Fruit fly (Drosophila melanogaster) whole organism, embryonic: Measurements from ENCODE around the gene AANATL3.
A peak's percentile ranks its signal among the peaks of the same experiment; 100 is the strongest.

ENCODE experiments used
- Asciz ChIP-seq: fragments of 200-800 bp; sonication (Bioruptor generic); optimal IDR thresholded peaks from 2 replicates; lab custom pipeline; 2017; ENCODE audit warnings: missing biosample characterization, mild to moderate bottlenecking, missing genetic modification characterization, missing genetic modification reagents
- CG11560 ChIP-seq: fragments of 200-800 bp; sonication (Bioruptor generic); IDR thresholded peaks from 3 replicates; pipeline ENCODE4 v1.3.6; 2022; ENCODE audit warnings: missing biosample characterization, missing genetic modification characterization
- CG12219 ChIP-seq: fragments of 200-800 bp; sonication (Bioruptor generic); optimal IDR thresholded peaks from 3 replicates; lab custom pipeline; 2018; ENCODE audit warnings: missing biosample characterization, mild to moderate bottlenecking, missing genetic modification characterization
- CG12236 ChIP-seq: fragments of 200-800 bp; sonication (Bioruptor generic); optimal IDR thresholded peaks from 2 replicates; lab custom pipeline; 2016; ENCODE audit warnings: missing biosample characterization, missing genetic modification characterization
- CG13624 ChIP-seq: fragments of 200-800 bp; sonication (Bioruptor generic); optimal IDR thresholded peaks from 2 replicates; lab custom pipeline; 2016; ENCODE audit warnings: missing biosample characterization, missing genetic modification characterization
- CG15011 ChIP-seq: fragments of 200-800 bp; sonication (Bioruptor generic); optimal IDR thresholded peaks from 3 replicates; lab custom pipeline; 2018; ENCODE audit warnings: missing biosample characterization, mild to moderate bottlenecking, missing genetic modification characterization
- CG16779 ChIP-seq: fragments of 200-800 bp; sonication (Bioruptor generic); IDR thresholded peaks from 2 replicates; pipeline ENCODE4 v1.3.6; 2022; ENCODE audit warnings: missing biosample characterization, missing genetic modification characterization
- CG17802 ChIP-seq: fragments of 200-800 bp; sonication (Bioruptor generic); optimal IDR thresholded peaks from 2 replicates; lab custom pipeline; 2018; ENCODE audit warnings: missing biosample characterization, mild to moderate bottlenecking, missing genetic modification characterization, moderate library complexity
- CG2199 ChIP-seq: fragments of 200-800 bp; sonication (Bioruptor generic); IDR thresholded peaks from 3 replicates; pipeline ENCODE4 v1.3.6; 2022; ENCODE audit warnings: missing biosample characterization, missing genetic modification characterization
- CG2889 ChIP-seq: fragments of 200-800 bp; sonication (Bioruptor generic); IDR thresholded peaks from 3 replicates; pipeline ENCODE4 v1.3.6; 2022; ENCODE audit warnings: missing biosample characterization, missing genetic modification characterization
- CG4328 ChIP-seq: fragments of 200-800 bp; sonication (Bioruptor generic); optimal IDR thresholded peaks from 3 replicates; lab custom pipeline; 2017; ENCODE audit warnings: missing biosample characterization, missing genetic modification reagents, missing genetic modification characterization
- CG6791 ChIP-seq: fragments of 200-800 bp; sonication (Bioruptor generic); IDR thresholded peaks from 3 replicates; pipeline ENCODE4 v1.3.6; 2022; ENCODE audit warnings: missing biosample characterization, missing genetic modification characterization; ENCODE audit not compliant: partially characterized antibody
- CG7839 ChIP-seq: fragments of 200-800 bp; sonication (Bioruptor generic); optimal IDR thresholded peaks from 3 replicates; lab custom pipeline; 2018; ENCODE audit warnings: missing biosample characterization, mild to moderate bottlenecking, missing genetic modification characterization, moderate library complexity
- CG8290 ChIP-seq, 3 experiments: fragments of 200-800 bp; sonication (Bioruptor generic); optimal IDR thresholded peaks; 2 replicates each; lab custom pipeline; 2016 to 2019; ENCODE audit warnings: missing biosample characterization in 3 of 3, missing genetic modification characterization in 3 of 3, mild to moderate bottlenecking in 2 of 3, moderate library complexity in 1 of 3
- CG8388 ChIP-seq: fragments of 200-800 bp; sonication (Bioruptor generic); optimal IDR thresholded peaks from 2 replicates; lab custom pipeline; 2019; ENCODE audit warnings: missing biosample characterization, mild to moderate bottlenecking, missing genetic modification characterization, moderate library complexity
- CG8478 ChIP-seq: fragments of >200 bp; optimal IDR thresholded peaks from 2 replicates; lab custom pipeline; 2018
- CG9817 ChIP-seq: fragments of 200-800 bp; sonication (Bioruptor generic); optimal IDR thresholded peaks from 2 replicates; lab custom pipeline; 2018; ENCODE audit warnings: missing biosample characterization, mild to moderate bottlenecking, missing genetic modification characterization, moderate library complexity
- CG9876 ChIP-seq: fragments of 200-800 bp; sonication (Bioruptor generic); optimal IDR thresholded peaks from 2 replicates; lab custom pipeline; 2016; ENCODE audit warnings: missing biosample characterization, missing genetic modification characterization
- Camta ChIP-seq: fragments of 200-800 bp; sonication (Bioruptor generic); optimal IDR thresholded peaks from 2 replicates; lab custom pipeline; 2016; ENCODE audit warnings: missing biosample characterization, missing genetic modification characterization
- Chrac-16 ChIP-seq: fragments of 200-800 bp; sonication (Bioruptor generic); optimal IDR thresholded peaks from 3 replicates; lab custom pipeline; 2016; ENCODE audit warnings: missing biosample characterization, missing genetic modification characterization
- CrebB ChIP-seq: fragments of 200-800 bp; sonication (Bioruptor generic); optimal IDR thresholded peaks from 3 replicates; lab custom pipeline; 2018; ENCODE audit warnings: missing biosample characterization, mild to moderate bottlenecking, missing genetic modification characterization
- Drgx ChIP-seq: fragments of 200-800 bp; sonication (Bioruptor generic); IDR thresholded peaks from 2 replicates; pipeline ENCODE4 v1.3.6; 2022; ENCODE audit warnings: missing biosample characterization, missing genetic modification characterization
- Fer1 ChIP-seq: fragments of 200-800 bp; sonication (Bioruptor generic); optimal IDR thresholded peaks from 2 replicates; lab custom pipeline; 2017; ENCODE audit warnings: missing biosample characterization, mild to moderate bottlenecking, missing genetic modification characterization
- HmgZ ChIP-seq: fragments of 200-800 bp; sonication (Bioruptor generic); optimal IDR thresholded peaks from 2 replicates; lab custom pipeline; 2018; ENCODE audit warnings: missing biosample characterization, mild to moderate bottlenecking, missing genetic modification characterization
- MBD-R2 ChIP-seq: fragments of 200-800 bp; sonication (Bioruptor generic); IDR thresholded peaks from 2 replicates; pipeline ENCODE4 v1.3.6; 2022; ENCODE audit warnings: missing biosample characterization, missing genetic modification characterization
- Optix ChIP-seq: fragments of 200-800 bp; sonication (Bioruptor generic); IDR thresholded peaks from 3 replicates; pipeline ENCODE4 v1.3.6; 2022; ENCODE audit warnings: missing biosample characterization, missing genetic modification characterization
- PHDP ChIP-seq: fragments of 200-800 bp; sonication (Bioruptor generic); optimal IDR thresholded peaks from 3 replicates; lab custom pipeline; 2018; ENCODE audit warnings: missing biosample characterization, mild to moderate bottlenecking, missing genetic modification characterization, moderate library complexity
- Pdp1 ChIP-seq, 2 experiments: fragments of 200-800 bp; sonication (Bioruptor generic); optimal IDR thresholded peaks; 3 replicates each; lab custom pipeline; 2016; ENCODE audit warnings: missing biosample characterization in 2 of 2, missing genetic modification characterization in 2 of 2, mild to moderate bottlenecking in 1 of 2, moderate library complexity in 1 of 2
- Poxn ChIP-seq: fragments of 200-800 bp; sonication (Bioruptor generic); IDR thresholded peaks from 2 replicates; pipeline ENCODE4 v1.3.6; 2022; ENCODE audit warnings: missing biosample characterization, missing genetic modification characterization
- Sox102F ChIP-seq: fragments of 200-800 bp; sonication (Bioruptor generic); optimal IDR thresholded peaks from 2 replicates; lab custom pipeline; 2018; ENCODE audit warnings: missing biosample characterization, mild to moderate bottlenecking, missing genetic modification characterization, moderate library complexity
- bsh ChIP-seq, 2 experiments: fragments of 200-800 bp; sonication (Bioruptor generic); optimal IDR thresholded peaks; 2 replicates each; lab custom pipeline; 2017 to 2018; ENCODE audit warnings: mild to moderate bottlenecking in 2 of 2, missing biosample characterization in 2 of 2, missing genetic modification characterization in 2 of 2, moderate library complexity in 1 of 2
- chn ChIP-seq: fragments of 200-800 bp; sonication (Bioruptor generic); optimal IDR thresholded peaks from 2 replicates; lab custom pipeline; 2016; ENCODE audit warnings: missing biosample characterization, missing genetic modification characterization
- ci ChIP-seq: fragments of 200-800 bp; sonication (Bioruptor generic); IDR thresholded peaks from 3 replicates; pipeline ENCODE4 v1.3.6; 2022; ENCODE audit warnings: missing biosample characterization, missing genetic modification characterization
- crc ChIP-seq: fragments of 200-800 bp; sonication (Bioruptor generic); optimal IDR thresholded peaks from 2 replicates; lab custom pipeline; 2016; ENCODE audit warnings: missing biosample characterization, missing genetic modification characterization
- dimm ChIP-seq: fragments of 200-800 bp; sonication (Bioruptor generic); IDR thresholded peaks from 2 replicates; pipeline ENCODE4 v1.3.6; 2022; ENCODE audit warnings: missing biosample characterization, missing genetic modification characterization
- dm ChIP-seq: fragments of 200-800 bp; sonication (Bioruptor generic); optimal IDR thresholded peaks from 3 replicates; lab custom pipeline; 2016; ENCODE audit warnings: missing biosample characterization, missing genetic modification characterization
- fd102C ChIP-seq: fragments of 200-800 bp; sonication (Bioruptor generic); optimal IDR thresholded peaks from 2 replicates; lab custom pipeline; 2018; ENCODE audit warnings: missing biosample characterization, mild to moderate bottlenecking, missing genetic modification characterization, moderate library complexity
- grau ChIP-seq: fragments of 200-800 bp; optimal IDR thresholded peaks from 3 replicates; lab custom pipeline; 2019; ENCODE audit warnings: missing biosample characterization, mild to moderate bottlenecking, missing genetic modification characterization, moderate library complexity
- gsb-n ChIP-seq: fragments of 200-800 bp; sonication (Bioruptor generic); optimal IDR thresholded peaks from 3 replicates; lab custom pipeline; 2018; ENCODE audit warnings: missing biosample characterization, mild to moderate bottlenecking, missing genetic modification characterization
- h ChIP-seq: fragments of >200 bp; optimal IDR thresholded peaks from 2 replicates; lab custom pipeline; 2017
- ham ChIP-seq: fragments of 200-800 bp; sonication (Bioruptor generic); IDR thresholded peaks from 2 replicates; pipeline ENCODE4 v1.3.6; 2022; ENCODE audit warnings: missing biosample characterization, missing genetic modification characterization
- insv ChIP-seq, 2 experiments: fragments of 200-800 bp; sonication (Bioruptor generic); optimal IDR thresholded peaks; 3 replicates each; lab custom pipeline; 2016 to 2018; ENCODE audit warnings: missing biosample characterization in 2 of 2, missing genetic modification characterization in 2 of 2
- kay ChIP-seq: fragments of 200-800 bp; sonication (Bioruptor generic); optimal IDR thresholded peaks from 2 replicates; lab custom pipeline; 2016; ENCODE audit warnings: missing biosample characterization, missing genetic modification characterization
- klu ChIP-seq: fragments of 200-800 bp; sonication (Bioruptor generic); IDR thresholded peaks from 2 replicates; pipeline ENCODE4 v1.3.6; 2022; ENCODE audit warnings: missing biosample characterization, missing genetic modification characterization
- nerfin-1 ChIP-seq: fragments of 200-800 bp; sonication (Bioruptor generic); optimal IDR thresholded peaks from 3 replicates; lab custom pipeline; 2019; ENCODE audit warnings: missing biosample characterization, mild to moderate bottlenecking, missing genetic modification characterization, moderate library complexity
- sens ChIP-seq: fragments of 200-800 bp; sonication (Bioruptor generic); peaks from one replicate; lab custom pipeline; 2016; ENCODE audit warnings: missing biosample characterization, missing genetic modification characterization
- toy ChIP-seq: fragments of 200-800 bp; sonication (Bioruptor generic); IDR thresholded peaks from 2 replicates; pipeline ENCODE4 v1.3.6; 2022; ENCODE audit warnings: missing biosample characterization, missing genetic modification characterization
- trem ChIP-seq: fragments of 200-800 bp; optimal IDR thresholded peaks from 3 replicates; lab custom pipeline; 2019; ENCODE audit warnings: missing biosample characterization, mild to moderate bottlenecking, missing genetic modification characterization, moderate library complexity
- twi ChIP-seq: fragments of 200-800 bp; optimal IDR thresholded peaks from 2 replicates; lab custom pipeline; 2019; ENCODE audit warnings: missing biosample characterization, mild to moderate bottlenecking, missing genetic modification characterization, moderate library complexity
- tx ChIP-seq: fragments of 200-800 bp; sonication (Bioruptor generic); optimal IDR thresholded peaks from 2 replicates; lab custom pipeline; 2016; ENCODE audit warnings: missing biosample characterization, missing genetic modification characterization
- unc-4 ChIP-seq: fragments of 200-800 bp; sonication (Bioruptor generic); IDR thresholded peaks from 2 replicates; pipeline ENCODE4 v1.3.6; 2022; ENCODE audit warnings: missing biosample characterization, missing genetic modification characterization; ENCODE audit not compliant: partially characterized antibody
- zfh2 ChIP-seq: fragments of 200-800 bp; sonication (Bioruptor generic); optimal IDR thresholded peaks from 2 replicates; lab custom pipeline; 2016; ENCODE audit warnings: missing biosample characterization, missing genetic modification characterization

AANATL3 gene

dm6 chr2L:20066233-20066650, 40.6 kb upstream of the AANATL3 start, which contains the start of gene bwa (continued):
- no peak for TF ChIP-seq CG9876 (GFP tag; lab: Kevin White, UChicago)
- no peak for TF ChIP-seq HmgZ (tag; lab: Kevin White, UChicago)
- TF ChIP-seq dimm (GFP tag; lab: Robert Waterston, UW) = no peak
- no peak for TF ChIP-seq toy (GFP tag; lab: Robert Waterston, UW)
- no peak for TF ChIP-seq grau (tag; lab: Kevin White, UChicago)
- TF ChIP-seq insv (GFP tag; optimal IDR thresholded peaks at IDR 0.05; lab: Kevin White, UChicago) = no peak
- no peak for TF ChIP-seq Chrac-16
- TF ChIP-seq fd102C (GFP tag; lab: Kevin White, UChicago) = no peak
- TF ChIP-seq klu (GFP tag; lab: Robert Waterston, UW) = no peak
- no peak for TF ChIP-seq CG2199 (GFP tag; lab: Robert Waterston, UW)
- no peak for TF ChIP-seq CrebB
- no peak for TF ChIP-seq CG8478 (lab: Kevin White, UChicago)
- TF ChIP-seq bsh (GFP tag; optimal IDR thresholded peaks at IDR 0.05; lab: Kevin White, UChicago) = no peak
- peak; percentile 4 for TF ChIP-seq Fer1 (GFP tag; lab: Kevin White, UChicago)
- no peak for TF ChIP-seq Asciz (GFP tag; lab: Kevin White, UChicago)
- no peak for TF ChIP-seq Optix
- TF ChIP-seq Drgx (GFP tag; lab: Robert Waterston, UW) = no peak
- no peak; the same call in 1 of the 2 replicates for TF ChIP-seq unc-4 (GFP tag; lab: Robert Waterston, UW)
- TF ChIP-seq Poxn (GFP tag; lab: Robert Waterston, UW) = no peak
- TF ChIP-seq trem (tag; lab: Kevin White, UChicago) = no peak
- TF ChIP-seq ham (GFP tag; lab: Robert Waterston, UW) = no peak
- TF ChIP-seq Sox102F = no peak
- TF ChIP-seq CG12236 (GFP tag; lab: Kevin White, UChicago) = no peak
- no peak for TF ChIP-seq twi (tag; lab: Kevin White, UChicago)
- peak; percentile 35 for TF ChIP-seq CG13624 (GFP tag; lab: Kevin White, UChicago)
- TF ChIP-seq sens = peak; percentile 59
- TF ChIP-seq CG4328 (GFP tag; lab: Kevin White, UChicago) = no peak
- no peak for TF ChIP-seq h (lab: Kevin White, UChicago)
- TF ChIP-seq CG7839 (tag; lab: Kevin White, UChicago) = no peak
- TF ChIP-seq kay = no peak
- no peak for TF ChIP-seq CG15011 (GFP tag; lab: Kevin White, UChicago)
- no peak for TF ChIP-seq Camta
- no peak for TF ChIP-seq CG12219
- no peak for TF ChIP-seq CG9817 (tag; lab: Kevin White, UChicago)
- TF ChIP-seq gsb-n = no peak
- TF ChIP-seq chn (GFP tag; lab: Kevin White, UChicago) = no peak
- TF ChIP-seq CG8290 (GFP tag; optimal IDR thresholded peaks at IDR 0.05; lab: Kevin White, UChicago) = no peak
- TF ChIP-seq CG8290 (tag; optimal IDR thresholded peaks at IDR 0.05; lab: Kevin White, UChicago) = peak in 1 of 2 experiments; percentile 34
- peak; percentile 51 for TF ChIP-seq nerfin-1 (tag; lab: Kevin White, UChicago)
- TF ChIP-seq dm (GFP tag; lab: Kevin White, UChicago) = no peak
- TF ChIP-seq CG2889 = no peak
- TF ChIP-seq CG16779 (GFP tag; lab: Robert Waterston, UW) = no peak
- TF ChIP-seq MBD-R2 = peak; percentile 51
- peak in 1 of 2 experiments; percentile 78 for TF ChIP-seq Pdp1 (GFP tag; optimal IDR thresholded peaks at IDR 0.05; lab: Kevin White, UChicago)
- TF ChIP-seq ci (GFP tag; lab: Robert Waterston, UW) = 0 out of 3 replicates have a peak, but pooled peaks have one; percentile 16
- TF ChIP-seq tx (GFP tag; lab: Kevin White, UChicago) = no peak
- TF ChIP-seq CG11560 (tag; lab: Robert Waterston, UW) = no peak
- TF ChIP-seq CG6791 (GFP tag; lab: Robert Waterston, UW) = peak; percentile 46; the same call in 1 of the 3 replicates
- no peak for TF ChIP-seq CG8388 (GFP tag; lab: Kevin White, UChicago)
- no peak for TF ChIP-seq zfh2 (GFP tag; lab: Kevin White, UChicago)
- TF ChIP-seq PHDP (tag; lab: Kevin White, UChicago) = no peak
- TF ChIP-seq CG17802 = no peak
- TF ChIP-seq crc (GFP tag; lab: Kevin White, UChicago) = no peak
